Worm (Caenorhabditis elegans) whole organism, L2 larva: ENCODE measurements around the gene rpl-36.A.

Experiments used
- R02D3.7 ChIP-seq: fragments of 150-350 bp; optimal IDR thresholded peaks from 2 replicates; lab custom pipeline; 2014; ENCODE audit warnings: missing biosample characterization, missing genetic modification characterization
- gmeb-1 ChIP-seq: fragments of 150-350 bp; optimal IDR thresholded peaks from 2 replicates; lab custom pipeline; 2014; ENCODE audit warnings: missing biosample characterization, missing genetic modification characterization
- lin-39 ChIP-seq: fragments of 150-350 bp; optimal IDR thresholded peaks from 2 replicates; lab custom pipeline; 2014; ENCODE audit warnings: missing biosample characterization, missing genetic modification reagents, missing genetic modification characterization
- mab-5 ChIP-seq: fragments of 150-350 bp; optimal IDR thresholded peaks from 2 replicates; lab custom pipeline; 2014; ENCODE audit warnings: missing biosample characterization, missing genetic modification characterization
- mdl-1 ChIP-seq, 2 experiments: fragments of 150-350 bp in 1 of 2; sonication (generic microtip) in 1 of 2; optimal IDR thresholded peaks; 2 replicates each; lab custom pipeline; 2017; ENCODE audit warnings: missing biosample characterization in 2 of 2, missing genetic modification characterization in 2 of 2
- nhr-6 ChIP-seq: fragments of 150-350 bp; optimal IDR thresholded peaks from 2 replicates; lab custom pipeline; 2014; ENCODE audit warnings: missing biosample characterization, missing genetic modification characterization
- zag-1 ChIP-seq: fragments of 150-350 bp; optimal IDR thresholded peaks from 2 replicates; lab custom pipeline; 2014; ENCODE audit warnings: missing biosample characterization, missing genetic modification characterization

- TF ChIP-seq zag-1 (tag; lab: Kevin White, UChicago) = no peak
- TF ChIP-seq R02D3.7 (tag; lab: Kevin White, UChicago) = no peak
- TF ChIP-seq nhr-6 (tag; lab: Kevin White, UChicago) = no peak
- TF ChIP-seq mdl-1 (tag; optimal IDR thresholded peaks at IDR 0.05; lab: Kevin White, UChicago) = no peak
- no peak for TF ChIP-seq lin-39 (tag; lab: Kevin White, UChicago)
- TF ChIP-seq gmeb-1 (tag; lab: Kevin White, UChicago) = no peak
- TF ChIP-seq mab-5 (tag; lab: Kevin White, UChicago) = no peak
These were observed 38.8 kb upstream of the rpl-36.A start for ce11 chrII:11135773-11136172.
